Worm (Caenorhabditis elegans): ENCODE results near the gene K07D4.6.

DNA sequence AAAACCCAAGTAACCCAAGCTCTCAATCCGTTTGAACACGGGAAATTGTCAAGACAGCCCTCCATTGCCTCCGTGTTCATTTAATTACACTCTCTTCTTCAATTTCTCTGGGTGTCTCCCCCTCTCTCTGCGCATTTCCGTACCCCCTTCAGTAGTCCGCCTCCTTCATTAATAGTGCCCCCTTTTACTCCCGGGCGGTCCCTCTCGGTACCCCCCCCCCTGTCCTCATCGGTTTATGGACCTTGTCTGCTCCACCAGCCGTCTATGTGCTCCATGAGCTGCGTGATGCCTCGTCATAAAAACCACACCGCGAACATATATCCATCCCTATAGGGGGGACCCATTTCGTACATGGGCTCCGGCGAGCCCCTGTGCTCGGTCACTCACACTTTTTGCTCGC is 19.0 kb downstream of the K07D4.6 start:
- TF ChIP-seq nhr-25 (tag; optimal IDR thresholded peaks at IDR 0.05): no peak
- no peak for TF ChIP-seq R02D3.7 (tag; optimal IDR thresholded peaks at IDR 0.05)
- no peak for TF ChIP-seq unc-39 (tag; optimal IDR thresholded peaks at IDR 0.05)
- no peak for TF ChIP-seq nhr-77 (tag; optimal IDR thresholded peaks at IDR 0.05)
- TF ChIP-seq ceh-82 (tag; optimal IDR thresholded peaks at IDR 0.05): no peak
- no peak for TF ChIP-seq skn-1 (tag; optimal IDR thresholded peaks at IDR 0.05)
- no peak for TF ChIP-seq unc-55 (GFP tag; optimal IDR thresholded peaks at IDR 0.05)
- no peak for TF ChIP-seq F13H6.1 (tag; optimal IDR thresholded peaks at IDR 0.05)
